Fruit fly (Drosophila melanogaster): ENCODE data around the gene CG7059.

CG7059 gene

dm6 chr3R:22368077-22368776 lies 21.4 kb upstream of the CG7059 start (continued):
- no peak for TF ChIP-seq gsb (GFP tag; IDR thresholded peaks at IDR 0.05)
- peak; percentile 1 for TF ChIP-seq pzg (GFP tag; optimal IDR thresholded peaks at IDR 0.05)
- TF ChIP-seq CG16863 (GFP tag; optimal IDR thresholded peaks at IDR 0.05) = no peak
- no peak for TF ChIP-seq kah (GFP tag; optimal IDR thresholded peaks at IDR 0.05)
- no peak for TF ChIP-seq CG3065 (GFP tag; optimal IDR thresholded peaks at IDR 0.05)
- TF ChIP-seq Mad (GFP tag; optimal IDR thresholded peaks at IDR 0.05) = no peak
- TF ChIP-seq CG11085 (GFP tag; IDR thresholded peaks at IDR 0.05) = no peak
- 0 out of 3 replicates have a peak, but pooled peaks have one; percentile 11 for TF ChIP-seq mld (GFP tag; IDR thresholded peaks at IDR 0.05; ENCODE audit: partially characterized antibody)
- TF ChIP-seq Sox102F (GFP tag; optimal IDR thresholded peaks at IDR 0.05) = no peak
- TF ChIP-seq CG4360 (GFP tag; IDR thresholded peaks at IDR 0.05) = 0 out of 2 replicates have a peak, but pooled peaks have one; percentile 9
- no peak for TF ChIP-seq ham (GFP tag; IDR thresholded peaks at IDR 0.05)
- TF ChIP-seq CG7556 (GFP tag; optimal IDR thresholded peaks at IDR 0.05) = no peak
- TF ChIP-seq CG15514 (GFP tag; optimal IDR thresholded peaks at IDR 0.05) = no peak
- TF ChIP-seq BEAF-32 (GFP tag; optimal IDR thresholded peaks at IDR 0.05) = peak; percentile 25
- peak; percentile 54 for TF ChIP-seq CG34376 (GFP tag; optimal IDR thresholded peaks at IDR 0.05)
- no peak for TF ChIP-seq dysf (GFP tag; IDR thresholded peaks at IDR 0.05)
- TF ChIP-seq cato (GFP tag; optimal IDR thresholded peaks at IDR 0.05; ENCODE audit: borderline replicate concordance) = no peak
- no peak for TF ChIP-seq CG4617 (GFP tag; optimal IDR thresholded peaks at IDR 0.05; ENCODE audit: borderline replicate concordance)
- TF ChIP-seq Ptx1 (GFP tag; IDR thresholded peaks at IDR 0.05) = peak; percentile 5; the same call in 1 of the 2 replicates
- no peak for TF ChIP-seq CG2202 (tag; optimal IDR thresholded peaks at IDR 0.05)
- TF ChIP-seq CG4282 (GFP tag; optimal IDR thresholded peaks at IDR 0.05) = no peak

dm6 chr3R:22368777-22369214 lies 20.8 kb upstream of the CG7059 start:
- TF ChIP-seq scrt (GFP tag; optimal IDR thresholded peaks at IDR 0.05) (peak; percentile 96), MESR4 (GFP tag; optimal IDR thresholded peaks at IDR 0.05) (no peak), wek (GFP tag; optimal IDR thresholded peaks at IDR 0.05) (no peak), lmd (GFP tag; IDR thresholded peaks at IDR 0.05) (peak; percentile 78), CG42726 (GFP tag; IDR thresholded peaks at IDR 0.05; ENCODE audit: partially characterized antibody) (no peak), Nf-YC (tag; optimal IDR thresholded peaks at IDR 0.05) (no peak), Sry-β (GFP tag; optimal IDR thresholded peaks at IDR 0.05) (no peak), CHES-1-like (GFP tag; optimal IDR thresholded peaks at IDR 0.05) (no peak), CG11695 (GFP tag; IDR thresholded peaks at IDR 0.05) (peak; percentile 61; the same call in 2 of the 3 replicates), salm (tag; optimal IDR thresholded peaks at IDR 0.05) (no peak), Gsc (GFP tag; IDR thresholded peaks at IDR 0.05) (no peak), Ravus (GFP tag; IDR thresholded peaks at IDR 0.05) (peak; percentile 72), CG34224 (GFP tag; IDR thresholded peaks at IDR 0.05; ENCODE audit: partially characterized antibody) (no peak), stc (GFP tag; IDR thresholded peaks at IDR 0.05) (peak; percentile 48), NK7.1 (GFP tag; optimal IDR thresholded peaks at IDR 0.05) (peak; percentile 57), CG4424 (GFP tag; optimal IDR thresholded peaks at IDR 0.05) (peak; percentile 59), sug (tag; optimal IDR thresholded peaks at IDR 0.05) (peak; percentile 63), Fer3 (tag; optimal IDR thresholded peaks at IDR 0.05) (peak; percentile 55), CG8478 (optimal IDR thresholded peaks at IDR 0.05) (no peak), Xbp1 (GFP tag; optimal IDR thresholded peaks at IDR 0.05) (peak; percentile 56), CG12744 (GFP tag; optimal IDR thresholded peaks at IDR 0.05) (no peak), CG31388 (GFP tag; optimal IDR thresholded peaks at IDR 0.05) (no peak), sna (GFP tag; IDR thresholded peaks at IDR 0.05; ENCODE audit: partially characterized antibody) (no peak), sens-2 (GFP tag; IDR thresholded peaks at IDR 0.05) (peak; percentile 42; the same call in 1 of the 2 replicates), ssp (GFP tag; IDR thresholded peaks at IDR 0.05) (no peak), Sin3A (optimal IDR thresholded peaks at IDR 0.05) (no peak), Six4 (GFP tag; optimal IDR thresholded peaks at IDR 0.05) (peak; percentile 37), CG7271 (tag; optimal IDR thresholded peaks at IDR 0.05) (no peak), Chrac-16 (GFP tag; optimal IDR thresholded peaks at IDR 0.05) (peak; percentile 14)
